Fruit fly (Drosophila melanogaster): ENCODE measurements around the gene Ugt307A1.

Gene Ugt307A1

dm6 chr2L:7049009-7049647, 18.7 kb upstream of the Ugt307A1 start (continued):
- TF ChIP-seq Nf-YC (tag; optimal IDR thresholded peaks at IDR 0.05) (peak; percentile 59), HmgD (GFP tag; optimal IDR thresholded peaks at IDR 0.05) (peak; percentile 53), bowl (GFP tag; IDR thresholded peaks at IDR 0.05) (no peak), kay (GFP tag; optimal IDR thresholded peaks at IDR 0.05) (no peak), CG6272 (GFP tag; IDR thresholded peaks at IDR 0.05) (no peak), dmrt99B (tag; optimal IDR thresholded peaks at IDR 0.05) (no peak), CG18011 (GFP tag; optimal IDR thresholded peaks at IDR 0.05) (no peak), CG3995 (GFP tag; optimal IDR thresholded peaks at IDR 0.05) (peak; percentile 7), CG4820 (GFP tag; optimal IDR thresholded peaks at IDR 0.05) (no peak), lmd (GFP tag; IDR thresholded peaks at IDR 0.05) (no peak), CG3838 (GFP tag; optimal IDR thresholded peaks at IDR 0.05) (no peak), CG10366 (GFP tag; IDR thresholded peaks at IDR 0.05) (no peak), CG8478 (optimal IDR thresholded peaks at IDR 0.05) (no peak), wdn (GFP tag; IDR thresholded peaks at IDR 0.05) (0 out of 2 replicates have a peak, but pooled peaks have one; percentile 14), CG4854 (GFP tag; optimal IDR thresholded peaks at IDR 0.05) (no peak), CG31365 (tag; optimal IDR thresholded peaks at IDR 0.05) (no peak), zen (tag; optimal IDR thresholded peaks at IDR 0.05) (no peak), CG4328 (GFP tag; optimal IDR thresholded peaks at IDR 0.05) (no peak), CG7963 (GFP tag; IDR thresholded peaks at IDR 0.05; ENCODE audit: partially characterized antibody) (peak; percentile 100), kah (GFP tag; optimal IDR thresholded peaks at IDR 0.05) (no peak), CG33213 (GFP tag; optimal IDR thresholded peaks at IDR 0.05) (no peak), E2f1 (GFP tag; IDR thresholded peaks at IDR 0.05) (no peak), Dip2 (GFP tag; IDR thresholded peaks at IDR 0.05) (no peak), NC2β (GFP tag; optimal IDR thresholded peaks at IDR 0.05) (no peak), ewg (GFP tag; optimal IDR thresholded peaks at IDR 0.05) (no peak), her (GFP tag; optimal IDR thresholded peaks at IDR 0.05) (peak; percentile 39), CG9727 (GFP tag; optimal IDR thresholded peaks at IDR 0.05) (peak; percentile 21), twi (tag; optimal IDR thresholded peaks at IDR 0.05) (no peak), nerfin-2 (GFP tag; IDR thresholded peaks at IDR 0.05; ENCODE audit: partially characterized antibody) (peak; percentile 100), stc (GFP tag; IDR thresholded peaks at IDR 0.05) (no peak), Hmx (GFP tag; optimal IDR thresholded peaks at IDR 0.05) (no peak), Sry-β (GFP tag; optimal IDR thresholded peaks at IDR 0.05) (no peak), NK7.1 (GFP tag; optimal IDR thresholded peaks at IDR 0.05) (no peak), Med (GFP tag) (peak; percentile 90), CG4360 (GFP tag; IDR thresholded peaks at IDR 0.05) (0 out of 2 replicates have a peak, but pooled peaks have one; percentile 5), ranshi (GFP tag; IDR thresholded peaks at IDR 0.05) (no peak; the same call in 1 of the 2 replicates), CG8944 (GFP tag; optimal IDR thresholded peaks at IDR 0.05) (no peak), Myb (GFP tag; optimal IDR thresholded peaks at IDR 0.05) (no peak), B-H1 (GFP tag; IDR thresholded peaks at IDR 0.05) (no peak), NFAT (GFP tag; IDR thresholded peaks at IDR 0.05) (peak; percentile 6; the same call in 1 of the 2 replicates), HLH4C (GFP tag; IDR thresholded peaks at IDR 0.05; ENCODE audit: partially characterized antibody) (peak; percentile 100), ara (GFP tag; IDR thresholded peaks at IDR 0.05) (no peak; the same call in 1 of the 2 replicates), sob (GFP tag; IDR thresholded peaks at IDR 0.05) (peak; percentile 44; the same call in 1 of the 2 replicates), MESR4 (GFP tag; optimal IDR thresholded peaks at IDR 0.05) (peak; percentile 51), CG7357 (GFP tag; IDR thresholded peaks at IDR 0.05) (no peak), run (tag; optimal IDR thresholded peaks at IDR 0.05) (no peak), amos (GFP tag; IDR thresholded peaks at IDR 0.05; ENCODE audit: partially characterized antibody) (peak; percentile 84), Atf-2 (GFP tag; optimal IDR thresholded peaks at IDR 0.05) (no peak), dmrt11E (tag; optimal IDR thresholded peaks at IDR 0.05) (peak; percentile 15), Bdp1 (GFP tag; optimal IDR thresholded peaks at IDR 0.05) (no peak), eve (GFP tag; optimal IDR thresholded peaks at IDR 0.05) (no peak)
